Fruit fly (Drosophila melanogaster): Measurements from ENCODE around the gene CG8475.

CG8475 gene

DNA sequence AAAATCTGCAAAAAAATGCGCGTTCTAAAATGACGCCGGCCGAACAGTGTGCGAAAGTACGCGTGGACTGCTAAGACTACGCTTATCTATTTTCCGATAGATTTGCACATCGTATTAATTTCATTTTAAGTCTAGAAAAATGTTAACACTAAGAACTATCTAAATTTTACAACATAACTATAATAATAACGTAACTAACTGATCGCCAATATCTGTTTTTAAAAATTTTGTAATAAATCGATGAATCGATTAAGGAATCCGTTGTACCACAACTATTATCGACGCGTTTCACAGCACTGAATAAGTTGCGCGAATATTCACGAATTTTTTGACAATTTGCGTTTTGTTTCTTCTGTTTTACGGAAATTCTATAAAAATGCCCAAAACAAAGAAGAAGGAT lies 14.4 kb upstream of the CG8475 start, which contains the start of gene Ssb-c31a (continued):
- TF ChIP-seq Nf-YB (GFP tag; optimal IDR thresholded peaks at IDR 0.05) (no peak), Oaz (GFP tag; IDR thresholded peaks at IDR 0.05) (no peak), CG6272 (GFP tag; IDR thresholded peaks at IDR 0.05) (no peak), gfzf (GFP tag; optimal IDR thresholded peaks at IDR 0.05) (peak; percentile 9), hth (optimal IDR thresholded peaks at IDR 0.05) (no peak), Nf-YC (tag; optimal IDR thresholded peaks at IDR 0.05) (peak; percentile 57), CG18011 (GFP tag; optimal IDR thresholded peaks at IDR 0.05) (peak; percentile 20), CG11093 (GFP tag; IDR thresholded peaks at IDR 0.05) (no peak), CG13287 (GFP tag; IDR thresholded peaks at IDR 0.05; ENCODE audit: partially characterized antibody) (peak; percentile 88), dati (GFP tag; IDR thresholded peaks at IDR 0.05) (no peak), eyg (GFP tag; optimal IDR thresholded peaks at IDR 0.05) (no peak), CG12155 (GFP tag; optimal IDR thresholded peaks at IDR 0.05) (peak; percentile 56), CG6254 (GFP tag; optimal IDR thresholded peaks at IDR 0.05) (no peak), Rx (GFP tag; IDR thresholded peaks at IDR 0.05) (no peak), sug (tag; optimal IDR thresholded peaks at IDR 0.05) (peak; percentile 71), sim (GFP tag; IDR thresholded peaks at IDR 0.05) (no peak), CG17328 (GFP tag; IDR thresholded peaks at IDR 0.05) (peak; percentile 28; the same call in 1 of the 2 replicates), CoRest (tag; optimal IDR thresholded peaks at IDR 0.05) (peak; percentile 60), Ada2b (GFP tag; IDR thresholded peaks at IDR 0.05) (no peak), Myb (GFP tag; optimal IDR thresholded peaks at IDR 0.05) (peak; percentile 35), Dref (GFP tag; IDR thresholded peaks at IDR 0.05) (peak; percentile 62), ERR (GFP tag; optimal IDR thresholded peaks at IDR 0.05) (peak; percentile 4), pita (GFP tag; optimal IDR thresholded peaks at IDR 0.05) (no peak), Dp (GFP tag; optimal IDR thresholded peaks at IDR 0.05) (peak; percentile 68), CHES-1-like (GFP tag; optimal IDR thresholded peaks at IDR 0.05) (peak; percentile 39), sd (tag; optimal IDR thresholded peaks at IDR 0.05) (peak; percentile 61), CG15601 (tag; optimal IDR thresholded peaks at IDR 0.05) (peak; percentile 46), Doc3 (GFP tag; IDR thresholded peaks at IDR 0.05; ENCODE audit: partially characterized antibody) (peak; percentile 87), Eip74EF (GFP tag; optimal IDR thresholded peaks at IDR 0.05) (no peak), da (GFP tag; optimal IDR thresholded peaks at IDR 0.05) (no peak), CkIIα-i1 (GFP tag; IDR thresholded peaks at IDR 0.05) (no peak), Six4 (GFP tag; optimal IDR thresholded peaks at IDR 0.05) (peak; percentile 14), ash1 (GFP tag; optimal IDR thresholded peaks at IDR 0.05) (no peak), CG15479 (GFP tag; optimal IDR thresholded peaks at IDR 0.05) (peak; percentile 70), CG7963 (GFP tag; IDR thresholded peaks at IDR 0.05; ENCODE audit: partially characterized antibody) (no peak)

DNA sequence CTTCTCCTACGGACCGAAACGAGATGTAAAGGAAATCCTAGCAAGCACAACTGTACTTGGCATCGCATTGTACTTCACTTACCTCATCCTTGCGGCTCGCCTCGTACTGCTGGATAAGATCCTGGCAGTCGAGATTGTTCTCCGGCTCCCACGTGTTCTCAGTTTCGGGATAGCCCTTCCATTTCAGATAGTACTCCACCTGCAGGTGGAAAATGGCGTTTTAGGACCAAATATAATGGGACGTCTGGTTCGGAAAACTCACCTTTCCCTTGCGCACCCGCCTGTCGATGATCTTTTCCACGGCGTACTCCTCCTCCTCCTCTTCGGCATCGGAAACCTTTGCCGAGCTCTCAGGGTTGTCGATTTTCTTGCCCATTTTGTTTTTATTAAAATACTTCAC lies 13.8 kb upstream of the CG8475 start:
- TF ChIP-seq CG12744 (GFP tag; optimal IDR thresholded peaks at IDR 0.05) (no peak), D (optimal IDR thresholded peaks at IDR 0.05) (peak; percentile 19), D (GFP tag; optimal IDR thresholded peaks at IDR 0.05) (no peak), CG11398 (GFP tag; optimal IDR thresholded peaks at IDR 0.05) (no peak), CG7271 (tag; optimal IDR thresholded peaks at IDR 0.05) (no peak), Eip74EF (GFP tag; optimal IDR thresholded peaks at IDR 0.05) (no peak), Lim3 (GFP tag; IDR thresholded peaks at IDR 0.05) (no peak), CG7556 (GFP tag; optimal IDR thresholded peaks at IDR 0.05) (no peak), ato (GFP tag; IDR thresholded peaks at IDR 0.05; ENCODE audit: partially characterized antibody) (no peak), CG32532 (GFP tag; IDR thresholded peaks at IDR 0.05) (no peak), Bteb2 (GFP tag; optimal IDR thresholded peaks at IDR 0.05) (no peak), aop (GFP tag; IDR thresholded peaks at IDR 0.05) (no peak), Nf-YA (GFP tag; IDR thresholded peaks at IDR 0.05) (0 out of 2 replicates have a peak, but pooled peaks have one; percentile 2), ash1 (GFP tag; optimal IDR thresholded peaks at IDR 0.05) (no peak), CG13123 (GFP tag; optimal IDR thresholded peaks at IDR 0.05) (no peak), zfh1 (GFP tag; IDR thresholded peaks at IDR 0.05) (0 out of 3 replicates have a peak, but pooled peaks have one; percentile 11), CTCF (GFP tag; optimal IDR thresholded peaks at IDR 0.05) (peak; percentile 66), CG8290 (GFP tag; optimal IDR thresholded peaks at IDR 0.05) (no peak), CG8290 (tag; optimal IDR thresholded peaks at IDR 0.05) (no peak)
